Worm (Caenorhabditis elegans) whole organism, L4/young adult: ENCODE measurements around the gene ctf-4.

ENCODE experiments used
- W03F9.2 ChIP-seq: fragments of 150-350 bp; optimal IDR thresholded peaks from 2 replicates; lab custom pipeline; 2014; ENCODE audit warnings: missing biosample characterization, missing genetic modification characterization
- dao-5 ChIP-seq: sonication (generic microtip); optimal IDR thresholded peaks from 2 replicates; lab custom pipeline; 2016; ENCODE audit warnings: missing genotype, missing genetic modification characterization, moderate library complexity, missing compliant biosample characterization
- him-1 ChIP-seq: sonication (generic microtip); optimal IDR thresholded peaks from 2 replicates; lab custom pipeline; 2016; ENCODE audit warnings: missing genotype, missing genetic modification reagents, missing genetic modification characterization, missing compliant biosample characterization

ctf-4 gene

DNA sequence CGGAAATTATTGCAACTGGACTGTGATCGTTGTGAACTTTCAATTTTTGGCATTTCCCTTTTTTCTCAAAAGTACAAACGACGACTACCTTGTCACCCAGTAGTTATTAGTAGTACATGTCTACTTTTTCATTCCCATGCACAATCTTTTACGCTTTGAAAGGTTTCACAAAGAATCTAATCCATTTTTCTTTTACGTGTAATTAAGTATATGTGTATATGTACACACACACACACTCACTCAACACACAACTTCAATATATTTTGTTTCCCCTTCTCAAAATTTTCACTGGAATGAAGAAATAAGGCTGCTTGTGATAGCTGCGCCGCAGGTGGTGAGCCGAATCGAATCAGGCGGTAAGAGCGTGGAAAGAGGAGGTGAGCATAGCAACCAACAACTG is 40.6 kb downstream of the ctf-4 start, which contains the start of gene F58B4.6:
TSS of gene F58B4.6 (plus strand) at position 301 of the 400 bp plus-strand sequence.
- TF ChIP-seq him-1 (tag; lab: Kevin White, UChicago) (no peak), W03F9.2 (no peak), dao-5 (no peak)

DNA sequence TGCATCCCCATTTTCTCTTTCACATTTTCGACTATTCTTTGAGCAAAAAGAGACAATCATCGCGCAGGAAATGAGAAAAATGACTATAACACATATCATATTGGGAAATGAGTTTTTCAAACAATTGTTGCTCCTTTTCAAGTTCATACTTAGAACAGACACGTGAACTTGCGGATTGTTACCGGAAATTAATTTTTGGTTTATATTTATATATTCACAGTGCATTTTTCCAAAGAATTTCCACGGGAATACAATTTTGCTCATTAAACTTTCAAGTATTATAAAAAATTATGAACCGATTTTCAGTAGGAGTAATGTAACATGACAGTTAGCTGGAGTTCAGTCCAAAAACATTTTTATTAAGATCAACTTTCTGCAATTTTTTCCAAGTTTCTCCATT is 42.1 kb downstream of the ctf-4 start, which contains the start of gene F58B4.7:
TSS of gene F58B4.7 (minus strand) at position 101 of the 400 bp plus-strand sequence.
- no peak for TF ChIP-seq W03F9.2
- TF ChIP-seq him-1 (tag; lab: Kevin White, UChicago): no peak
- TF ChIP-seq dao-5: no peak

DNA sequence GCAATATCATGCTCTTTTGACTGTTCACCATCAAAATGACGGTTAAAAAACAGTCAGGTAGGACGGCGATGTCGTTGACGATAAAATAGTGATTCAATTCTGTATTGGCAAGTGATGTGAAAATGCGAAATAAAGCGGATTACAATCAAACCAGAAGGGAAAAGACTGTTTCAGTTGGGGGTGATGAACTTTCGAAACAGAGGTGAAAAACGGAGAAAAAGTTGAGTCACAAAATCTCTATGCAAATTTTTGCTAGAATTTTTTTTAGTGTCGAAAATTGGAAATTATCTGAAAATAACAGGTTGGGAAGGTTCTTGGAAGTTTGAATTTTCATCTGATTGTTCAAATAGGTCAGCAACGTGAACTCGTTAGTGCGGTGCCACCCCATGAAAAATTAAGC is 43.6 kb downstream of the ctf-4 start, which contains the start of gene nas-31:
TSS of gene nas-31 (minus strand) at position 101 of the 400 bp plus-strand sequence.
- TF ChIP-seq him-1 (tag; lab: Kevin White, UChicago): no peak

DNA sequence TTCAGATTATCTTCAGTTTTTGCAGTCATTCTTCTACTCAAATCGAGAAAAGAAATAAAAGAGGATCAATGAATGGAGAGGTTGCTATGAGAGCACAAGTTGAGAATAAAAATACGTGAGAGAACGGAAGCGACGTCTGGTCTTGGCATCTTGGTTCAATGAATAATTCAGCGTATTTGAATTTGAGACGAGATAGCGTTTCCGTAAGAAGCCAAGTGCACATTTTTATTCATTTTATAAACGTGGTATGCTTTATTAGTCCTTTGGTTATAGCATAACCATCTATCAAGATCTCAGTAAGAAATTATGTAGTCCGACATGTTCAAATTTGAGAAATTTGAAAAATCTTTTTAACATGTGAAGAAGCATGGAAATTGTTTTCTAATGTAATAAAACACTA is 47.0 kb downstream of the ctf-4 start, which contains the start of gene F58B4.2:
TSS of gene F58B4.2 (minus strand) at position 101 of the 400 bp plus-strand sequence.
- TF ChIP-seq W03F9.2 (no peak), him-1 (tag; lab: Kevin White, UChicago) (no peak), dao-5 (no peak)

DNA sequence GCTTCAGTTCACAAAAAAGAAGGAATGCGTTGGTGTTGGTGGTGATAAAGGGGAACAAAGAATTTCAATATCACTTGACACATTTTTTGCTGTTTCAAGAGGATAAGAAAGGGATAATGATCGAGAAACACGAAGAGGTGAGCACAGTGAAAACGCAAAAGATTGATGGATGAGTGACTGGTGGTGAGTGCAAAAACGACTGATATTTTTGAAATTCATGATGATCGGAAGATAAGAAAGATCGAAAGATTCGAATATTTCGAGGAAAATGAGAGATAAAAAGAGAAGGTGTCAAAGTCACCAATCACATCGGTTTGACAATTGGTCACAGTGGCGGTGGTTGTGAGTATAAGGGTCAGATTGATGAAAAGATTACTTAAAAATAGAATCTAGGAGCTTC is 49.4 kb downstream of the ctf-4 start:
- TF ChIP-seq W03F9.2 (no peak), him-1 (tag; lab: Kevin White, UChicago) (no peak)
